Worm (Caenorhabditis elegans): ENCODE data around the gene Y25C1A.7.

ce11 chrII:3044023-3044422 lies 26.8 kb downstream of the Y25C1A.7 start, which contains the start of gene sri-29:
- TF ChIP-seq ceh-19 (GFP tag; optimal IDR thresholded peaks at IDR 0.05) (no peak), ceh-14 (tag; optimal IDR thresholded peaks at IDR 0.05) (no peak), hlh-30 (tag; optimal IDR thresholded peaks at IDR 0.05; ENCODE audit: insufficient read depth) (no peak), pha-4 (tag; optimal IDR thresholded peaks at IDR 0.05) (no peak), unc-86 (tag; optimal IDR thresholded peaks at IDR 0.05) (no peak), tbx-2 (tag; optimal IDR thresholded peaks at IDR 0.05) (no peak), ets-4 (tag; optimal IDR thresholded peaks at IDR 0.05) (no peak), T23F11.4 (GFP tag; optimal IDR thresholded peaks at IDR 0.05) (no peak), ama-1 (optimal IDR thresholded peaks at IDR 0.05) (no peak), pax-1 (tag; optimal IDR thresholded peaks at IDR 0.05) (no peak), nhr-232 (tag; optimal IDR thresholded peaks at IDR 0.05) (no peak), madf-2 (tag; optimal IDR thresholded peaks at IDR 0.05) (no peak), tbx-7 (tag; optimal IDR thresholded peaks at IDR 0.05) (no peak)
